Fruit fly (Drosophila melanogaster) whole organism, wandering third instar larva: Measurements from ENCODE around the gene dgt4.

ENCODE experiments used
- CG9705 ChIP-seq: fragments of 200-800 bp; sonication (Bioruptor generic); optimal IDR thresholded peaks from 2 replicates; lab custom pipeline; 2018; ENCODE audit warnings: missing biosample characterization, mild to moderate bottlenecking, missing genetic modification characterization
- Dfd ChIP-seq: fragments of >200 bp; optimal IDR thresholded peaks from 2 replicates; lab custom pipeline; 2017; ENCODE audit warnings: missing biosample characterization, missing genetic modification characterization
- Hr83 ChIP-seq: fragments of 200-300 bp; sonication (Bioruptor generic); optimal IDR thresholded peaks from 2 replicates; lab custom pipeline; 2016; ENCODE audit warnings: missing biosample characterization, mild to moderate bottlenecking, missing genetic modification characterization, moderate library complexity; ENCODE audit not compliant: poor library complexity, severe bottlenecking
- OdsH ChIP-seq: fragments of 200-800 bp; sonication (Bioruptor generic); optimal IDR thresholded peaks from 2 replicates; lab custom pipeline; 2016; ENCODE audit warnings: missing biosample characterization, mild to moderate bottlenecking, missing genetic modification characterization
- brk ChIP-seq: fragments of 200-800 bp; sonication (Bioruptor generic); optimal IDR thresholded peaks from 2 replicates; lab custom pipeline; 2016; ENCODE audit warnings: missing biosample characterization, mild to moderate bottlenecking, missing genetic modification characterization
- dl ChIP-seq, 2 experiments: fragments of 175-275, 200-275 bp in 1 of 2; fragments of 200-275 bp in 1 of 2; sonication (Bioruptor generic); optimal IDR thresholded peaks; lab custom pipeline; 2018; ENCODE audit warnings: mild to moderate bottlenecking in 2 of 2, missing biosample characterization in 2 of 2, missing genetic modification characterization in 2 of 2, moderate library complexity in 2 of 2; ENCODE audit not compliant: partially characterized antibody in 2 of 2, insufficient read depth in 1 of 2
- foxo ChIP-seq, 2 experiments: fragments of 200-800 bp; sonication (Bioruptor generic); optimal IDR thresholded peaks; 2 replicates in 1 of 2; 3 replicates in 1 of 2; lab custom pipeline; 2016 to 2017; ENCODE audit warnings: missing biosample characterization in 2 of 2, missing genetic modification characterization in 2 of 2
- fru ChIP-seq: fragments of 200-800 bp; sonication (Bioruptor generic); optimal IDR thresholded peaks from 3 replicates; lab custom pipeline; 2016; ENCODE audit warnings: missing biosample characterization, mild to moderate bottlenecking, missing genetic modification characterization
- lola ChIP-seq: fragments of >200 bp; optimal IDR thresholded peaks from 2 replicates; lab custom pipeline; 2017; ENCODE audit warnings: missing biosample characterization, missing genetic modification characterization
- pan ChIP-seq: fragments of >200 bp; optimal IDR thresholded peaks from 2 replicates; lab custom pipeline; 2017
- sage ChIP-seq: fragments of 200-800 bp; sonication (Bioruptor generic); optimal IDR thresholded peaks from 2 replicates; lab custom pipeline; 2016; ENCODE audit warnings: missing biosample characterization, mild to moderate bottlenecking, missing genetic modification characterization
- sv ChIP-seq: fragments of 200-800 bp; sonication (Bioruptor generic); optimal IDR thresholded peaks from 3 replicates; lab custom pipeline; 2016; ENCODE audit warnings: missing biosample characterization, missing genetic modification characterization
- usp ChIP-seq: fragments of >200 bp; optimal IDR thresholded peaks from 2 replicates; lab custom pipeline; 2017; ENCODE audit warnings: missing biosample characterization, missing genetic modification characterization

DNA sequence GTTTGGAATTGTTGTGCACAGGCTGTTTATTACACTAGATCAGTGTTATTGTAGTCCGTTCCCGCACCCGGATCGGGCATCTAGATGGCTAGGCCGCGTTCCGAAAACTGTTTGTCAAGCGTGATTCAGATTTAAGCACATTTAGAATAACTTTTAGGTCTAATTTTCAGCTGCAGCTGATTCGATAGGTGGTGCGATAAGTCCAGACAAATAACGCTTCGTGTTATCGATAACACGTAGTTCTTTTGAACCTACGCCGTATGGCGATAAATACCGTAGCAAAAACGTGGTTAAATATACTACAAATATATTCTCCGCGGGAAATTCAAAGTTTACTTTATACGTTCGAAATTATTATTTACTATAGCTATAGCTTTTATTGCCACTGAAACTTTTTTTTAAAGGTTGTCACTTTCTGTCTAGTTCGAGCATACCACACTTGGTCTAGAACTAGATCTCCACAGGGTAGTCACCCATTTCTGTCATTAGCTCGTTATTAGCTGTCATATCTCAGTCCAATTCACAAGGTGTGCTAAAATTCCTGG, 12.6 kb upstream of the dgt4 start, which contains the start of the genes Cmtr1 and CG15375:
- TF ChIP-seq CG9705 (no peak), usp (GFP tag; lab: Kevin White, UChicago) (no peak), pan (no peak), Dfd (GFP tag; lab: Kevin White, UChicago) (no peak), lola (GFP tag; lab: Kevin White, UChicago) (no peak), OdsH (no peak), Hr83 (GFP tag; lab: Kevin White, UChicago) (no peak), foxo (GFP tag; optimal IDR thresholded peaks at IDR 0.05; lab: Kevin White, UChicago) (no peak), dl (GFP tag; optimal IDR thresholded peaks at IDR 0.05; lab: Kevin White, UChicago; ENCODE audit: insufficient read depth in 1 of 2, partially characterized antibody in 2 of 2) (no peak), sv (GFP tag; lab: Kevin White, UChicago) (no peak), fru (GFP tag; lab: Kevin White, UChicago) (no peak), sage (no peak), brk (GFP tag; lab: Kevin White, UChicago) (no peak)
